Worm (Caenorhabditis elegans) whole organism, early embryonic: ENCODE results near the gene F26F2.4.

Experiments
- F13C5.2 ChIP-seq: sonication (generic microtip); optimal IDR thresholded peaks from 2 replicates; lab custom pipeline; 2017; ENCODE audit warnings: mild to moderate bottlenecking, missing genetic modification characterization, inconsistent platforms, missing compliant biosample characterization
- ceh-13 ChIP-seq: fragments of 200-800 bp; sonication (Bioruptor generic); optimal IDR thresholded peaks from 2 replicates; lab custom pipeline; 2018; ENCODE audit warnings: mild to moderate bottlenecking, missing genetic modification characterization, missing compliant biosample characterization
- hmbx-1 ChIP-seq: sonication (generic microtip); optimal IDR thresholded peaks from 2 replicates; lab custom pipeline; 2016; ENCODE audit warnings: mild to moderate bottlenecking, missing genetic modification characterization, missing compliant biosample characterization
- hmg-4 ChIP-seq: fragments of 200-800 bp; sonication (Bioruptor generic); optimal IDR thresholded peaks from 2 replicates; lab custom pipeline; 2018; ENCODE audit warnings: mild to moderate bottlenecking, missing genetic modification characterization, missing compliant biosample characterization
- pes-1 ChIP-seq: fragments of 200-800 bp; sonication (Bioruptor generic); IDR thresholded peaks from 2 replicates; pipeline ENCODE4 v1.3.6; 2022; ENCODE audit warnings: missing genetic modification reagents, missing genetic modification characterization, missing compliant biosample characterization

ce11 chrV:20608688-20609087 is 39.6 kb downstream of the F26F2.4 start, which contains the start of gene ttr-12:
- no peak for TF ChIP-seq hmbx-1 (tag; lab: Kevin White, UChicago)
- no peak for TF ChIP-seq ceh-13
- no peak for TF ChIP-seq F13C5.2 (tag; lab: Kevin White, UChicago)
- no peak for TF ChIP-seq pes-1
- TF ChIP-seq hmg-4: no peak
